Fruit fly (Drosophila melanogaster): ENCODE data around the gene jhamt.

jhamt gene

dm6 chr2L:16365603-16366002 is at the start of gene jhamt:
TSS of gene jhamt (plus strand) at chr2L:16365903.
- TF ChIP-seq usp (GFP tag; optimal IDR thresholded peaks at IDR 0.05) (no peak), Dll (optimal IDR thresholded peaks at IDR 0.05) (no peak), pan (optimal IDR thresholded peaks at IDR 0.05) (no peak), CG8478 (optimal IDR thresholded peaks at IDR 0.05) (no peak), EcR (GFP tag; optimal IDR thresholded peaks at IDR 0.05) (no peak)

dm6 chr2L:16316410-16316809 is 49.3 kb upstream of the jhamt start:
- TF ChIP-seq EcR (GFP tag; optimal IDR thresholded peaks at IDR 0.05) (no peak), psq (optimal IDR thresholded peaks at IDR 0.05) (no peak), pan (optimal IDR thresholded peaks at IDR 0.05) (no peak), CG8478 (optimal IDR thresholded peaks at IDR 0.05) (no peak), usp (GFP tag; optimal IDR thresholded peaks at IDR 0.05) (no peak), Dll (optimal IDR thresholded peaks at IDR 0.05) (no peak)

dm6 chr2L:16317131-16317530 is 48.6 kb upstream of the jhamt start:
- no peak for TF ChIP-seq EcR (GFP tag; optimal IDR thresholded peaks at IDR 0.05)
- no peak for TF ChIP-seq Dll (optimal IDR thresholded peaks at IDR 0.05)
- no peak for TF ChIP-seq psq (optimal IDR thresholded peaks at IDR 0.05)
- TF ChIP-seq pan (optimal IDR thresholded peaks at IDR 0.05) = no peak
- TF ChIP-seq CG8478 (optimal IDR thresholded peaks at IDR 0.05) = no peak
- no peak for TF ChIP-seq usp (GFP tag; optimal IDR thresholded peaks at IDR 0.05)

dm6 chr2L:16317777-16318610 is 47.7 kb upstream of the jhamt start:
- TF ChIP-seq EcR (GFP tag; optimal IDR thresholded peaks at IDR 0.05) (no peak), usp (GFP tag; optimal IDR thresholded peaks at IDR 0.05) (no peak), CG8478 (optimal IDR thresholded peaks at IDR 0.05) (no peak)

dm6 chr2L:16319743-16320142 is 46.0 kb upstream of the jhamt start:
- TF ChIP-seq psq (optimal IDR thresholded peaks at IDR 0.05) = no peak
- TF ChIP-seq usp (GFP tag; optimal IDR thresholded peaks at IDR 0.05) = no peak

dm6 chr2L:16320428-16320827 is 45.3 kb upstream of the jhamt start:
- TF ChIP-seq CG8478 (optimal IDR thresholded peaks at IDR 0.05) = no peak
- no peak for TF ChIP-seq pan (optimal IDR thresholded peaks at IDR 0.05)
- TF ChIP-seq psq (optimal IDR thresholded peaks at IDR 0.05) = no peak
- TF ChIP-seq EcR (GFP tag; optimal IDR thresholded peaks at IDR 0.05) = no peak

- TF ChIP-seq EcR (GFP tag; optimal IDR thresholded peaks at IDR 0.05) = no peak
- no peak for TF ChIP-seq CG8478 (optimal IDR thresholded peaks at IDR 0.05)
- no peak for TF ChIP-seq usp (GFP tag; optimal IDR thresholded peaks at IDR 0.05)
- TF ChIP-seq Dll (optimal IDR thresholded peaks at IDR 0.05) = no peak
- TF ChIP-seq pan (optimal IDR thresholded peaks at IDR 0.05) = no peak
- no peak for TF ChIP-seq psq (optimal IDR thresholded peaks at IDR 0.05)
Observed at dm6 chr2L:16321209-16321608, 44.5 kb upstream of the jhamt start.

- TF ChIP-seq psq (optimal IDR thresholded peaks at IDR 0.05) = no peak
- TF ChIP-seq Dll (optimal IDR thresholded peaks at IDR 0.05) = no peak
- TF ChIP-seq usp (GFP tag; optimal IDR thresholded peaks at IDR 0.05) = no peak
- TF ChIP-seq pan (optimal IDR thresholded peaks at IDR 0.05) = no peak
- no peak for TF ChIP-seq EcR (GFP tag; optimal IDR thresholded peaks at IDR 0.05)
- TF ChIP-seq CG8478 (optimal IDR thresholded peaks at IDR 0.05) = no peak
Observed at dm6 chr2L:16321872-16322631, 43.7 kb upstream of the jhamt start.

dm6 chr2L:16323544-16323943 is 42.2 kb upstream of the jhamt start:
- TF ChIP-seq usp (GFP tag; optimal IDR thresholded peaks at IDR 0.05) (no peak), pan (optimal IDR thresholded peaks at IDR 0.05) (no peak), CG8478 (optimal IDR thresholded peaks at IDR 0.05) (no peak), psq (optimal IDR thresholded peaks at IDR 0.05) (no peak), EcR (GFP tag; optimal IDR thresholded peaks at IDR 0.05) (no peak), Dll (optimal IDR thresholded peaks at IDR 0.05) (no peak)

- TF ChIP-seq Dll (optimal IDR thresholded peaks at IDR 0.05) (no peak), pan (optimal IDR thresholded peaks at IDR 0.05) (no peak), CG8478 (optimal IDR thresholded peaks at IDR 0.05) (no peak)
Observed at dm6 chr2L:16324833-16325232, 40.9 kb upstream of the jhamt start.

dm6 chr2L:16325515-16326257 is 40.0 kb upstream of the jhamt start, which contains the start of gene cact:
TSS of gene cact (minus strand) at chr2L:16326207.
- TF ChIP-seq usp (GFP tag; optimal IDR thresholded peaks at IDR 0.05) (no peak), Dll (optimal IDR thresholded peaks at IDR 0.05) (no peak), CG8478 (optimal IDR thresholded peaks at IDR 0.05) (no peak), EcR (GFP tag; optimal IDR thresholded peaks at IDR 0.05) (no peak), pan (optimal IDR thresholded peaks at IDR 0.05) (no peak)

dm6 chr2L:16326892-16327291 is 38.8 kb upstream of the jhamt start, which contains the start of gene CG4278:
TSS of gene CG4278 (plus strand) at chr2L:16327069.
- no peak for TF ChIP-seq Dll (optimal IDR thresholded peaks at IDR 0.05)
- no peak for TF ChIP-seq CG8478 (optimal IDR thresholded peaks at IDR 0.05)
- TF ChIP-seq pan (optimal IDR thresholded peaks at IDR 0.05) = no peak

All from whole organism.